Worm (Caenorhabditis elegans) whole organism, midembryonic: ENCODE data around the gene R11G10.3.

Source experiments
- T22C8.4 ChIP-seq: fragments of 200-800 bp; sonication (Bioruptor generic); IDR thresholded peaks from 2 replicates; pipeline ENCODE4 v1.3.6; 2022; ENCODE audit warnings: missing genetic modification characterization, missing compliant biosample characterization
- flt-1 ChIP-seq: fragments of 200-800 bp; sonication (Bioruptor generic); IDR thresholded peaks from 2 replicates; pipeline ENCODE4 v1.3.6; 2022; ENCODE audit warnings: missing genetic modification characterization, missing compliant biosample characterization
- klf-2 ChIP-seq: fragments of 200-800 bp; sonication (Bioruptor generic); conservative IDR thresholded peaks from 2 replicates; pipeline ENCODE4 v1.3.6; 2022; ENCODE audit warnings: missing genetic modification reagents, missing genetic modification characterization, missing compliant biosample characterization
- ref-1 ChIP-seq: fragments of 200-800 bp; sonication (Bioruptor generic); conservative IDR thresholded peaks from 2 replicates; pipeline ENCODE4 v1.3.6; 2022; ENCODE audit warnings: missing genetic modification reagents, missing genetic modification characterization, missing compliant biosample characterization
- tab-1 ChIP-seq: fragments of 200-800 bp; sonication (Bioruptor generic); IDR thresholded peaks from 2 replicates; pipeline ENCODE4 v1.3.6; 2022; ENCODE audit warnings: missing genetic modification characterization, missing compliant biosample characterization
- ztf-23 ChIP-seq: fragments of 200-800 bp; sonication (Bioruptor generic); IDR thresholded peaks from 2 replicates; pipeline ENCODE4 v1.3.6; 2022; ENCODE audit warnings: missing genetic modification reagents, missing genetic modification characterization, missing compliant biosample characterization
- ztf-29 ChIP-seq: fragments of 200-800 bp; sonication (Bioruptor generic); IDR thresholded peaks from 2 replicates; pipeline ENCODE4 v1.3.6; 2022; ENCODE audit warnings: missing genetic modification reagents, missing genetic modification characterization, missing compliant biosample characterization

ce11 chrV:13506321-13506720 lies 17.0 kb upstream of the R11G10.3 start, which contains the start of gene R11G10.4:
- no peak for TF ChIP-seq flt-1 (GFP tag; lab: Robert Waterston, UW)
- TF ChIP-seq T22C8.4 (GFP tag; lab: Robert Waterston, UW): no peak
- TF ChIP-seq ztf-23: no peak
- TF ChIP-seq klf-2 (GFP tag; lab: Robert Waterston, UW): no peak
- no peak for TF ChIP-seq tab-1 (GFP tag; lab: Robert Waterston, UW)
- no peak for TF ChIP-seq ztf-29 (GFP tag; lab: Robert Waterston, UW)
- no peak for TF ChIP-seq ref-1 (GFP tag; lab: Robert Waterston, UW)
